Worm (Caenorhabditis elegans) whole organism, midembryonic: ENCODE measurements around the gene W04E12.2.

Source experiments
- flt-1 ChIP-seq: fragments of 200-800 bp; sonication (Bioruptor generic); IDR thresholded peaks from 2 replicates; pipeline ENCODE4 v1.3.6; 2022; ENCODE audit warnings: missing genetic modification characterization, missing compliant biosample characterization
- med-1 ChIP-seq: sonication (generic microtip); optimal IDR thresholded peaks from 2 replicates; lab custom pipeline; 2017; ENCODE audit warnings: missing genetic modification characterization, mild to moderate bottlenecking, missing compliant biosample characterization, antibody characterized with exemption, missing genetic modification reagents; ENCODE audit not compliant: insufficient read depth
- ztf-29 ChIP-seq: fragments of 200-800 bp; sonication (Bioruptor generic); IDR thresholded peaks from 2 replicates; pipeline ENCODE4 v1.3.6; 2022; ENCODE audit warnings: missing genetic modification reagents, missing genetic modification characterization, missing compliant biosample characterization

ce11 chrV:19756253-19756652, 15.3 kb upstream of the W04E12.2 start, which contains the start of gene W04E12.9:
- TF ChIP-seq ztf-29 (GFP tag; lab: Robert Waterston, UW) (no peak), med-1 (GFP tag; lab: Kevin White, UChicago) (no peak), flt-1 (no peak)
